Fruit fly (Drosophila melanogaster): Measurements from ENCODE around the gene CG34126.

Gene CG34126

dm6 chr2L:4973731-4974415 is 7.5 kb upstream of the CG34126 start, which contains the start of gene mRpL28:
TSS of gene mRpL28 (plus strand) at chr2L:4973976.
- TF ChIP-seq ss (GFP tag; optimal IDR thresholded peaks at IDR 0.05) (no peak), CG4318 (GFP tag; optimal IDR thresholded peaks at IDR 0.05) (no peak), eg (GFP tag; IDR thresholded peaks at IDR 0.05) (no peak), CG31627 (GFP tag; optimal IDR thresholded peaks at IDR 0.05) (peak; percentile 7), cyc (GFP tag; optimal IDR thresholded peaks at IDR 0.05) (no peak), CG11762 (GFP tag; optimal IDR thresholded peaks at IDR 0.05; ENCODE audit: insufficient read depth) (no peak), CG16779 (tag; optimal IDR thresholded peaks at IDR 0.05) (no peak), CG3032 (tag; optimal IDR thresholded peaks at IDR 0.05) (peak; percentile 0), CG11902 (GFP tag; optimal IDR thresholded peaks at IDR 0.05) (no peak), net (GFP tag; optimal IDR thresholded peaks at IDR 0.05) (no peak), esn (GFP tag; optimal IDR thresholded peaks at IDR 0.05) (peak; percentile 47), CG6854 (GFP tag; optimal IDR thresholded peaks at IDR 0.05) (peak; percentile 1)

- TF ChIP-seq vri (GFP tag; optimal IDR thresholded peaks at IDR 0.05) (peak; percentile 91), dsx (GFP tag; optimal IDR thresholded peaks at IDR 0.05; ENCODE audit: poor library complexity, severe bottlenecking) (peak; percentile 91), ss (GFP tag; optimal IDR thresholded peaks at IDR 0.05) (no peak), CG8632 (GFP tag; optimal IDR thresholded peaks at IDR 0.05) (peak; percentile 92), salr (GFP tag; optimal IDR thresholded peaks at IDR 0.05) (peak in 1 of 2 experiments; percentile 80), dac (GFP tag; optimal IDR thresholded peaks at IDR 0.05) (peak; percentile 65), Hr4 (GFP tag; optimal IDR thresholded peaks at IDR 0.05) (no peak), Hr39 (GFP tag; optimal IDR thresholded peaks at IDR 0.05) (peak; percentile 94), CG34406 (GFP tag; optimal IDR thresholded peaks at IDR 0.05) (peak; percentile 92), Ets21C (GFP tag; optimal IDR thresholded peaks at IDR 0.05) (no peak), Smox (GFP tag; optimal IDR thresholded peaks at IDR 0.05) (no peak), CG6792 (GFP tag; optimal IDR thresholded peaks at IDR 0.05) (peak; percentile 92), CG1621 (tag; optimal IDR thresholded peaks at IDR 0.05) (peak; percentile 90), Gug (GFP tag; IDR thresholded peaks at IDR 0.05) (peak; percentile 93), lz (GFP tag; optimal IDR thresholded peaks at IDR 0.05) (peak; percentile 94), CG8319 (GFP tag; optimal IDR thresholded peaks at IDR 0.05) (peak; percentile 93), CG6854 (GFP tag; optimal IDR thresholded peaks at IDR 0.05) (peak; percentile 73), CG11762 (GFP tag; optimal IDR thresholded peaks at IDR 0.05; ENCODE audit: insufficient read depth) (peak; percentile 93), CG3032 (tag; optimal IDR thresholded peaks at IDR 0.05) (peak; percentile 95), CG7368 (GFP tag; optimal IDR thresholded peaks at IDR 0.05) (no peak), eg (GFP tag; IDR thresholded peaks at IDR 0.05) (peak; percentile 97), Sox15 (GFP tag; optimal IDR thresholded peaks at IDR 0.05) (peak; percentile 91), Eip78C (GFP tag) (peak; percentile 99), cyc (GFP tag; optimal IDR thresholded peaks at IDR 0.05) (peak; percentile 95), fd59A (GFP tag; optimal IDR thresholded peaks at IDR 0.05) (peak; percentile 84), CG6808 (GFP tag; optimal IDR thresholded peaks at IDR 0.05) (no peak), acj6 (GFP tag; optimal IDR thresholded peaks at IDR 0.05) (peak; percentile 96), CG11902 (GFP tag; optimal IDR thresholded peaks at IDR 0.05) (peak; percentile 91), Lpt (GFP tag; optimal IDR thresholded peaks at IDR 0.05) (peak; percentile 90), Eip75B (GFP tag; optimal IDR thresholded peaks at IDR 0.05) (peak; percentile 94), CG8119 (GFP tag; IDR thresholded peaks at IDR 0.05) (peak; percentile 94), CG11294 (GFP tag; IDR thresholded peaks at IDR 0.05) (peak; percentile 93), Eip93F (GFP tag; optimal IDR thresholded peaks at IDR 0.05) (no peak), CG15336 (GFP tag; IDR thresholded peaks at IDR 0.05) (peak; percentile 95), Sox14 (GFP tag; optimal IDR thresholded peaks at IDR 0.05) (peak; percentile 95), Hr38 (GFP tag; optimal IDR thresholded peaks at IDR 0.05) (peak; percentile 74), esn (GFP tag; optimal IDR thresholded peaks at IDR 0.05) (peak; percentile 96), fkh (GFP tag; optimal IDR thresholded peaks at IDR 0.05) (peak; percentile 91), CG32006 (GFP tag; optimal IDR thresholded peaks at IDR 0.05) (no peak), CG31627 (GFP tag; optimal IDR thresholded peaks at IDR 0.05) (peak; percentile 96), CG3919 (GFP tag; optimal IDR thresholded peaks at IDR 0.05) (no peak), Blimp-1 (GFP tag; optimal IDR thresholded peaks at IDR 0.05) (peak; percentile 81), topi (GFP tag; optimal IDR thresholded peaks at IDR 0.05) (peak; percentile 95)
Observed at dm6 chr2L:4976988-4977551, 4.3 kb upstream of the CG34126 start, which contains the start of the genes Gmd and CG3792. TSS of gene Gmd (minus strand) at chr2L:4977023. TSS of gene CG3792 (plus strand) at chr2L:4977312.

All from whole organism, prepupa.